Fruit fly (Drosophila melanogaster): Measurements from ENCODE around the gene sav.

Gene sav

dm6 chr3R:23046529-23046943 lies 14.6 kb downstream of the sav start (continued):
- TF ChIP-seq CG14050 (GFP tag; IDR thresholded peaks at IDR 0.05) (peak; percentile 17; the same call in 1 of the 3 replicates), CG14667 (GFP tag; IDR thresholded peaks at IDR 0.05) (0 out of 2 replicates have a peak, but pooled peaks have one; percentile 12), bigmax (GFP tag; optimal IDR thresholded peaks at IDR 0.05) (no peak), Blimp-1 (GFP tag; optimal IDR thresholded peaks at IDR 0.05) (peak; percentile 1), CG3838 (GFP tag; optimal IDR thresholded peaks at IDR 0.05) (no peak), sug (tag; optimal IDR thresholded peaks at IDR 0.05) (no peak), nerfin-1 (tag; optimal IDR thresholded peaks at IDR 0.05) (no peak), maf-S (GFP tag; optimal IDR thresholded peaks at IDR 0.05) (no peak), Dek (tag; optimal IDR thresholded peaks at IDR 0.05) (peak; percentile 20), gsb-n (tag; optimal IDR thresholded peaks at IDR 0.05) (no peak), insv (GFP tag; optimal IDR thresholded peaks at IDR 0.05) (no peak), CG17568 (GFP tag; optimal IDR thresholded peaks at IDR 0.05) (peak; percentile 18), gcm (GFP tag; optimal IDR thresholded peaks at IDR 0.05) (no peak), abd-A (tag; optimal IDR thresholded peaks at IDR 0.05) (peak; percentile 60), h (optimal IDR thresholded peaks at IDR 0.05) (no peak), seq (GFP tag; IDR thresholded peaks at IDR 0.05) (peak; percentile 38), CG9797 (GFP tag; optimal IDR thresholded peaks at IDR 0.05) (no peak), vvl (GFP tag; IDR thresholded peaks at IDR 0.05) (peak; percentile 51; the same call in 1 of the 2 replicates), CG17829 (tag; optimal IDR thresholded peaks at IDR 0.05) (no peak), Hr3 (GFP tag; optimal IDR thresholded peaks at IDR 0.05) (peak; percentile 24), CG12769 (tag; optimal IDR thresholded peaks at IDR 0.05) (peak; percentile 80), peb (GFP tag; IDR thresholded peaks at IDR 0.05) (no peak), bcd (GFP tag; optimal IDR thresholded peaks at IDR 0.05) (peak; percentile 7), Oli (tag; optimal IDR thresholded peaks at IDR 0.05) (peak; percentile 51), CG42726 (GFP tag; IDR thresholded peaks at IDR 0.05; ENCODE audit: partially characterized antibody) (no peak), sqz (GFP tag; optimal IDR thresholded peaks at IDR 0.05) (no peak), tll (GFP tag; optimal IDR thresholded peaks at IDR 0.05) (no peak), vfl (GFP tag; optimal IDR thresholded peaks at IDR 0.05) (peak; percentile 26), CG13624 (GFP tag; optimal IDR thresholded peaks at IDR 0.05) (peak; percentile 35), CG11085 (GFP tag; IDR thresholded peaks at IDR 0.05) (no peak), ab (GFP tag; optimal IDR thresholded peaks at IDR 0.05) (no peak), zfh1 (GFP tag; IDR thresholded peaks at IDR 0.05) (peak; percentile 48; the same call in 1 of the 3 replicates), CG7839 (tag; optimal IDR thresholded peaks at IDR 0.05) (peak; percentile 45), dysf (GFP tag; IDR thresholded peaks at IDR 0.05) (peak; percentile 70; the same call in 2 of the 3 replicates), dan (GFP tag; IDR thresholded peaks at IDR 0.05) (no peak), CG32532 (GFP tag; IDR thresholded peaks at IDR 0.05) (peak; percentile 84), repo (GFP tag; optimal IDR thresholded peaks at IDR 0.05) (peak; percentile 17), az2 (GFP tag; optimal IDR thresholded peaks at IDR 0.05) (no peak), Bdp1 (GFP tag; optimal IDR thresholded peaks at IDR 0.05) (no peak), lilli (GFP tag; optimal IDR thresholded peaks at IDR 0.05) (peak; percentile 68), CG4424 (GFP tag; optimal IDR thresholded peaks at IDR 0.05) (no peak), tna (GFP tag; IDR thresholded peaks at IDR 0.05; ENCODE audit: partially characterized antibody) (no peak), CG11695 (GFP tag; IDR thresholded peaks at IDR 0.05) (peak; percentile 61; the same call in 1 of the 3 replicates), HLH3B (GFP tag; IDR thresholded peaks at IDR 0.05) (0 out of 2 replicates have a peak, but pooled peaks have one; percentile 32), E2f1 (GFP tag; IDR thresholded peaks at IDR 0.05) (peak; percentile 40; the same call in 1 of the 2 replicates), CG6654 (GFP tag; optimal IDR thresholded peaks at IDR 0.05) (no peak), NfI (GFP tag; optimal IDR thresholded peaks at IDR 0.05) (peak; percentile 50), zen2 (GFP tag; IDR thresholded peaks at IDR 0.05; ENCODE audit: partially characterized antibody) (no peak), schlank (tag; optimal IDR thresholded peaks at IDR 0.05) (peak; percentile 11), ATbp (GFP tag; optimal IDR thresholded peaks at IDR 0.05) (no peak)
